Worm (Caenorhabditis elegans) whole organism, L1 larva: ENCODE results near the gene C34E10.12.

ENCODE experiments used
- lin-39 ChIP-seq: fragments of 150-350 bp; optimal IDR thresholded peaks from 2 replicates; lab custom pipeline; 2014; ENCODE audit warnings: missing biosample characterization, missing genetic modification reagents, missing genetic modification characterization
- lsy-2 ChIP-seq, 2 experiments: fragments of 150-350 bp; optimal IDR thresholded peaks; 2 replicates each; lab custom pipeline; 2014; ENCODE audit warnings: missing biosample characterization in 2 of 2, missing genetic modification characterization in 2 of 2
- nhr-11 ChIP-seq: fragments of 150-350 bp; optimal IDR thresholded peaks from 2 replicates; lab custom pipeline; 2014; ENCODE audit warnings: missing biosample characterization, missing genetic modification characterization
- nhr-76 ChIP-seq: sonication (generic microtip); optimal IDR thresholded peaks from 2 replicates; lab custom pipeline; 2017; ENCODE audit warnings: missing biosample characterization, missing genetic modification characterization
- pqm-1 ChIP-seq: sonication (generic microtip); optimal IDR thresholded peaks from 3 replicates; lab custom pipeline; 2017; ENCODE audit warnings: missing biosample characterization, missing genetic modification characterization
- unc-62 ChIP-seq: fragments of 150-350 bp; optimal IDR thresholded peaks from 2 replicates; lab custom pipeline; 2014; ENCODE audit warnings: missing biosample characterization, missing genetic modification reagents, missing genetic modification characterization

- peak; percentile 33 for TF ChIP-seq nhr-76 (tag; lab: Kevin White, UChicago)
- TF ChIP-seq pqm-1 (tag; lab: Kevin White, UChicago): no peak
- TF ChIP-seq unc-62 (GFP tag; lab: Kevin White, UChicago): no peak
- TF ChIP-seq lsy-2 (tag; optimal IDR thresholded peaks at IDR 0.05; lab: Kevin White, UChicago): no peak
- TF ChIP-seq nhr-11: no peak
- TF ChIP-seq lin-39 (tag; lab: Kevin White, UChicago): no peak
Measured at ce11 chrIII:5229511-5230250, 2.0 kb upstream of the C34E10.12 start.
